Worm (Caenorhabditis elegans) whole organism, L4/young adult: ENCODE data around the gene fbxa-142.

Source experiments
- W03F9.2 ChIP-seq: fragments of 150-350 bp; optimal IDR thresholded peaks from 2 replicates; lab custom pipeline; 2014; ENCODE audit warnings: missing biosample characterization, missing genetic modification characterization
- dao-5 ChIP-seq: sonication (generic microtip); optimal IDR thresholded peaks from 2 replicates; lab custom pipeline; 2016; ENCODE audit warnings: missing genotype, missing genetic modification characterization, moderate library complexity, missing compliant biosample characterization

DNA sequence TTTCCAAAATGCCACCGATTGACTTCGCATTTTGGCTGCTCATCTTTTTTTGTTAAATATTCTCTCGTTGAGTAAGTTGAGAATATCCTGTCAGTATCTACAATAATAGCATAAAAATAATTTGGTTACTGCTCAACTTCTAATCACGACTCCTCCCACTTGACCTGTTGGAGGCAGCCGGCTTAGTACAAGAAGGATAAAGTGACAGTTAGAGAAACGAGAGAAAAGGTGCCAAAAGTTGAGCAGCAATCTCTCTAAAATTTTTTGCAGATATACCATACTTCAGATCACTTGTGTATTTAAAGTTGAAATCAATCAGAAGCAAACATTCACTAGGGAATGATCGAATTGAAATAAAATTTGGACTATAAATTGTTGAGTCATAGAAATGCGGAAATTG is 6.4 kb downstream of the fbxa-142 start, which contains the start of gene nhr-111:
- TF ChIP-seq W03F9.2 (tag; lab: Kevin White, UChicago), result no peak
- TF ChIP-seq dao-5 (tag; lab: Kevin White, UChicago), result no peak
